Worm (Caenorhabditis elegans) whole organism, early embryonic: ENCODE measurements around the gene C25E10.5.

Source experiments
- B0310.2 ChIP-seq: sonication (generic microtip); optimal IDR thresholded peaks from 2 replicates; lab custom pipeline; 2016; ENCODE audit warnings: mild to moderate bottlenecking, missing genetic modification characterization, missing compliant biosample characterization
- F13C5.2 ChIP-seq: sonication (generic microtip); optimal IDR thresholded peaks from 2 replicates; lab custom pipeline; 2017; ENCODE audit warnings: mild to moderate bottlenecking, missing genetic modification characterization, inconsistent platforms, missing compliant biosample characterization
- aly-1 ChIP-seq: sonication (generic microtip); optimal IDR thresholded peaks from 2 replicates; lab custom pipeline; 2016; ENCODE audit warnings: missing genetic modification characterization, missing compliant biosample characterization
- ama-1 ChIP-seq: fragments of 150-350 bp; optimal IDR thresholded peaks from 2 replicates; lab custom pipeline; 2014
- ceh-13 ChIP-seq: fragments of 200-800 bp; sonication (Bioruptor generic); optimal IDR thresholded peaks from 2 replicates; lab custom pipeline; 2018; ENCODE audit warnings: mild to moderate bottlenecking, missing genetic modification characterization, missing compliant biosample characterization
- ceh-36 ChIP-seq: sonication (generic microtip); optimal IDR thresholded peaks from 2 replicates; lab custom pipeline; 2016; ENCODE audit warnings: missing genetic modification characterization, inconsistent platforms, missing compliant biosample characterization
- ets-7 ChIP-seq: sonication (generic microtip); optimal IDR thresholded peaks from 2 replicates; lab custom pipeline; 2016; ENCODE audit warnings: missing genotype, missing genetic modification characterization, missing compliant biosample characterization
- flt-1 ChIP-seq: fragments of 200-800 bp; sonication (Bioruptor generic); IDR thresholded peaks from 2 replicates; pipeline ENCODE4 v1.3.6; 2022; ENCODE audit warnings: missing genetic modification characterization, missing compliant biosample characterization
- hmbx-1 ChIP-seq: sonication (generic microtip); optimal IDR thresholded peaks from 2 replicates; lab custom pipeline; 2016; ENCODE audit warnings: mild to moderate bottlenecking, missing genetic modification characterization, missing compliant biosample characterization
- hmg-4 ChIP-seq: fragments of 200-800 bp; sonication (Bioruptor generic); optimal IDR thresholded peaks from 2 replicates; lab custom pipeline; 2018; ENCODE audit warnings: mild to moderate bottlenecking, missing genetic modification characterization, missing compliant biosample characterization
- hnd-1 ChIP-seq: sonication (generic microtip); optimal IDR thresholded peaks from 2 replicates; lab custom pipeline; 2016; ENCODE audit warnings: missing genetic modification characterization, missing compliant biosample characterization
- pes-1 ChIP-seq: fragments of 200-800 bp; sonication (Bioruptor generic); IDR thresholded peaks from 2 replicates; pipeline ENCODE4 v1.3.6; 2022; ENCODE audit warnings: missing genetic modification reagents, missing genetic modification characterization, missing compliant biosample characterization
- scrt-1 ChIP-seq: fragments of 200-800 bp; sonication (Bioruptor generic); IDR thresholded peaks from 2 replicates; pipeline ENCODE4 v1.3.6; 2022; ENCODE audit warnings: missing genetic modification characterization, missing compliant biosample characterization
- sea-1 ChIP-seq: fragments of 200-800 bp; sonication (Bioruptor generic); conservative IDR thresholded peaks from 2 replicates; pipeline ENCODE4 v1.3.6; 2022; ENCODE audit warnings: missing genetic modification characterization, missing compliant biosample characterization
- tbx-11 ChIP-seq: fragments of 200-800 bp; sonication (Bioruptor generic); IDR thresholded peaks from 2 replicates; pipeline ENCODE4 v1.3.6; 2022; ENCODE audit warnings: missing genetic modification characterization, missing compliant biosample characterization
- tbx-37 ChIP-seq: fragments of 200-800 bp; sonication (Bioruptor generic); conservative IDR thresholded peaks from 2 replicates; pipeline ENCODE4 v1.3.6; 2022; ENCODE audit warnings: missing genetic modification reagents, missing genetic modification characterization, missing compliant biosample characterization
- tra-4 ChIP-seq: sonication (generic microtip); optimal IDR thresholded peaks from 2 replicates; lab custom pipeline; 2017; ENCODE audit warnings: missing genetic modification characterization, missing compliant biosample characterization

C25E10.5 gene

DNA sequence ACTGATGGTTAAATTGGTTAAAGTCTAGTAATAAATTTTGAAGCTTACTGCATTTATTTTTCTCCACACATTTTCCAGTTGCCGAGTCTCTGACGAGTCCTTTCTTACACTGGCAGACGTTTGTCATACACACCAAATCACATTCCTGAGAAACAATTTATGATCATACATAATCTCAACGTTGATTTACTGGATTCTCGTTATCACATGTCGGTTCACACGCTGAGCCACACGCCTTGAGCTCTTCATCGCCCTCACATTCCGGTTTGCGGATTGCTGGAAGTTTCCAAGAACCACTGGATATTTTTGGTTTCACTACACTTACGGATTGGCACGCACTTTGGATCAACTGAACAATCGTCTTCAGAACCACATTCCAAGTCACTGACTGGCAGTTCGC lies 25.3 kb downstream of the C25E10.5 start:
- TF ChIP-seq ceh-36 = no peak
- no peak for TF ChIP-seq ceh-13 (GFP tag; lab: Kevin White, UChicago)
- TF ChIP-seq hnd-1 (tag; lab: Kevin White, UChicago) = no peak
- no peak for TF ChIP-seq tra-4 (tag; lab: Kevin White, UChicago)
- no peak for TF ChIP-seq pes-1 (GFP tag; lab: Robert Waterston, UW)
- no peak for TF ChIP-seq flt-1 (GFP tag; lab: Robert Waterston, UW)
- no peak for TF ChIP-seq F13C5.2 (tag; lab: Kevin White, UChicago)
- no peak for TF ChIP-seq aly-1 (tag; lab: Kevin White, UChicago)
- TF ChIP-seq ama-1 = no peak
- no peak for TF ChIP-seq ets-7 (tag; lab: Kevin White, UChicago)
- no peak for TF ChIP-seq tbx-37
- no peak for TF ChIP-seq tbx-11
- no peak for TF ChIP-seq B0310.2 (tag; lab: Kevin White, UChicago)
- TF ChIP-seq hmg-4 (GFP tag; lab: Kevin White, UChicago) = no peak
- TF ChIP-seq scrt-1 (GFP tag; lab: Robert Waterston, UW) = no peak
- no peak for TF ChIP-seq hmbx-1 (tag; lab: Kevin White, UChicago)
- TF ChIP-seq sea-1 (GFP tag; lab: Robert Waterston, UW) = no peak

DNA sequence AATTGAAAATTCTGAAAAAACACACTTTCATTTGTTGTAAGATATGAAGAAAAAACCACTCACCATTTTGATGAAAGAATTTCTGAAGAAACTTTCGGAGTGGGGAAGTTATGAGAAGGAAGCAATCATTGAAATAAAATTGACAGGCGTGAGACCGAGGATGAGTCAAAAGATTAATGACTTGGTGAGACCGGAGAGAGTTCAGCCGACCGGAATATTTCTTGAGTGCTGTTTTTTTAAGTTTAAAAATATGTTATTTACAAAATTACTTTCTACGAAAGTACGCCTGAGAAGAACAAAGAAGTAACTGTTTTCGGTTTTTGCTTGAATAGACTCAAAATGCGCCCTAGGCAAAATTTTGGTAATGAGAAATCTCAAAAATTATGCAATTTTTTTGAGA lies 25.9 kb downstream of the C25E10.5 start, which contains the start of gene C25E10.10:
Gene C25E10.10 (minus strand): TSS at position 101 of the 400 bp plus-strand sequence.
- no peak for TF ChIP-seq hnd-1 (tag; lab: Kevin White, UChicago)
- TF ChIP-seq ceh-36 = no peak
- no peak for TF ChIP-seq ets-7 (tag; lab: Kevin White, UChicago)
- TF ChIP-seq tbx-11 = no peak
- TF ChIP-seq aly-1 (tag; lab: Kevin White, UChicago) = no peak
- TF ChIP-seq ceh-13 (GFP tag; lab: Kevin White, UChicago) = no peak
- TF ChIP-seq scrt-1 (GFP tag; lab: Robert Waterston, UW) = no peak
- no peak for TF ChIP-seq F13C5.2 (tag; lab: Kevin White, UChicago)
- no peak for TF ChIP-seq ama-1
- TF ChIP-seq tbx-37 = no peak
- TF ChIP-seq B0310.2 (tag; lab: Kevin White, UChicago) = no peak

DNA sequence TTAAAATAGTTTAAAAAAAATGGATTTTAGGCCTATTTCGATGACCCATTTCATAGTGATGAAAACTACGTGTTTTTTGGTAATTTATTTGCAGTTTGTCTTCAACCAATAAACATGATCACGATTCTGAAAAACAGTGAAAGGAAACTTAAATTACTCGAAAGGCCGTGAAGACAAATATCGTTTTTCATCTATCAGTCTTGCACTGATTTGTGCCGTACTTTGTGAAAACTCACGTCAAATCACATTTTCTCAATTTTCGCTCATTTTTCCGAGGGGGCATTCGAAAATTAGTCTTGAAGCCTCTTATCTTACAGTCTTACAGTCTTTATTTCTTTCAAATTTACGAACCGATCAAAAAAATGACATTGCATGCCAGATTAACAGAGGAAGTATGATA lies 28.3 kb downstream of the C25E10.5 start, which contains the start of gene C25E10.11:
Gene C25E10.11 (minus strand): TSS at position 101 of the 400 bp plus-strand sequence.
- no peak for TF ChIP-seq tbx-11
- no peak for TF ChIP-seq ceh-36
- TF ChIP-seq scrt-1 (GFP tag; lab: Robert Waterston, UW) = no peak
- no peak for TF ChIP-seq ama-1
- TF ChIP-seq hmbx-1 (tag; lab: Kevin White, UChicago) = no peak

DNA sequence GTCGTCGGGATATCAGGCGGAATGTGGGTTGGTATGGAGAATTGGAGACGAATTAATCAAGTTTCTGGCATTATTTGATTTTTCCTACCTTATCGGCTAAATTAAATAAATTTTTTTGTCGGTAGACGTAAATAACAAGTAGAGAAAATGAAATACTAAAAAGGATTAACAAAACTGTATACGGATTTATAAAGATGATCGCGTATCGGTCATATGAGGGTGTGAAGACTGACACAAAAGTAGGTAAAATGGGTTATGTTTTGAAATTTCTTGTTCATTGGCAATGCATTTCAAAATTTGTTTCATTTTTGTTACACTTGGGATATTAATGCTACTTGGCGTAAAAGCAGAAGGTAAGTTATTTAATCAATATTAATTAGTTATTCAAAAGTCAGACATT lies 29.1 kb downstream of the C25E10.5 start, which contains the start of the genes C25E10.16 and C25E10.13:
Gene C25E10.16 (minus strand): TSS at position 101 of the 400 bp plus-strand sequence.
Gene C25E10.13 (plus strand): TSS at position 256 of the 400 bp plus-strand sequence.
- TF ChIP-seq hmg-4 (GFP tag; lab: Kevin White, UChicago) = no peak
- no peak for TF ChIP-seq tbx-37
- TF ChIP-seq ets-7 (tag; lab: Kevin White, UChicago) = no peak
- TF ChIP-seq ceh-13 (GFP tag; lab: Kevin White, UChicago) = no peak
- TF ChIP-seq ama-1 = no peak
- TF ChIP-seq flt-1 (GFP tag; lab: Robert Waterston, UW) = no peak
- TF ChIP-seq hmbx-1 (tag; lab: Kevin White, UChicago) = no peak

DNA sequence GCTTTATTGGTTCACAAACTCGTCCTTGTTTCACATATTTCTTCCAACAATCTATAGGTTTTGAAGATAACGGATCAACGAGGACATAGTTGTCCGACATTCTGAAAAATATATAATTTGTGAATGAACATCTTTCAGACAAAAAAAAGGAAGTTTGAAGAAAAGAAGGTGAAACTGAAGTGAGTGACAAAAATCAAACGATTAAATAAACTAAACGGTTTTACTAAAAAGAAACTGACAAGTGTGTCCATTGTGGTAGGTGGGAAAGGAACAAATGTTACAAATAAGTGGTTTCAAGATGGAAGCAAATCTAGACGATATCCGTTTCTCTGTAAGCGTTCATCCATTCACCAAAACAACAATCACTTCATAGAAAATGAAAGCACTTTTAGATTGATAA lies 32.0 kb downstream of the C25E10.5 start, which contains the start of gene C25E10.12:
Gene C25E10.12 (minus strand): TSS at position 101 of the 400 bp plus-strand sequence.
- no peak for TF ChIP-seq aly-1 (tag; lab: Kevin White, UChicago)
- no peak for TF ChIP-seq flt-1 (GFP tag; lab: Robert Waterston, UW)
- no peak for TF ChIP-seq pes-1 (GFP tag; lab: Robert Waterston, UW)
- no peak for TF ChIP-seq hmg-4 (GFP tag; lab: Kevin White, UChicago)
- TF ChIP-seq scrt-1 (GFP tag; lab: Robert Waterston, UW) = no peak
- no peak for TF ChIP-seq F13C5.2 (tag; lab: Kevin White, UChicago)
- no peak for TF ChIP-seq ets-7 (tag; lab: Kevin White, UChicago)
- no peak for TF ChIP-seq hnd-1 (tag; lab: Kevin White, UChicago)
- no peak for TF ChIP-seq tra-4 (tag; lab: Kevin White, UChicago)
- TF ChIP-seq hmbx-1 (tag; lab: Kevin White, UChicago) = no peak

DNA sequence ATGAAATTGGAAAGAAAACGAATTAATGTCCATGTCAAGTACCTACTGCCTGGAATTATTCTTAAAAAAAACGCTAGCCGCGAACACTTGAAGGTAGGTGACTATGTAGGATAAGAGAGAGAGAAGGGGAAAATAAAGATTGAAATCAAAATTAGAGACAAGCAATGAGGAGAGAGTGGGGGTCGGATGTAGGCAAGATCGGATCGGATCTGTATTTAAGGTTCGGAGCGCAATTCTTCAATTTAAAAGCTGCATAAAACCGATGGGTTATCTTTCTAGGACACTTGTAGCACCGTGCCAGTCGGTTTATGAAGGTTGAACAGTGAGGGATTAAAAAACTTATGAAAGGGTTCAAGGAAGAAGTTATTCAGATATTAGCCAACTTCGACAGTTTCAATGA lies 32.8 kb downstream of the C25E10.5 start:
- TF ChIP-seq scrt-1 (GFP tag; lab: Robert Waterston, UW) (no peak), ets-7 (tag; lab: Kevin White, UChicago) (no peak), ceh-36 (no peak)

DNA sequence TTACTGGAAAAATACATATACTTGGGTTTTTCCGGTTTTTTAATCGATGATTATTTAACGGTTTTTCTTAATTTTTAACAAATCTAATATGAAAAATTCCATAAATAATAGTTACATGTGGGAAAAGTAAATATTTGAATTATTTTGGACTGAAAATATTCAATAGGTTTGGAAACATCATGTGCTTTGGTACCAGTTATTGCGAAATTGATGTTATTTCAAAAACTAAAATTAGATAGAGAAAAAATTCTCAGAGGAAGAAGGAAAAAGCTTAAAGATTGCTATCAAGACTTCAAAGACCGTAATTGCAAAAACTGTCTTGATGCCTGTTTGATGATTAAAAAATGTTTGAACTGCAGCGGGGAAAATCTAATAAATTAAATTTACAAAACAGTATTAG lies 34.7 kb downstream of the C25E10.5 start:
- TF ChIP-seq B0310.2 (tag; lab: Kevin White, UChicago) (no peak), F13C5.2 (tag; lab: Kevin White, UChicago) (no peak), hmg-4 (GFP tag; lab: Kevin White, UChicago) (no peak), tbx-11 (no peak), ets-7 (tag; lab: Kevin White, UChicago) (no peak), pes-1 (GFP tag; lab: Robert Waterston, UW) (no peak), aly-1 (tag; lab: Kevin White, UChicago) (no peak), sea-1 (GFP tag; lab: Robert Waterston, UW) (no peak), tra-4 (tag; lab: Kevin White, UChicago) (no peak), ama-1 (no peak), hmbx-1 (tag; lab: Kevin White, UChicago) (no peak), ceh-13 (GFP tag; lab: Kevin White, UChicago) (no peak), tbx-37 (no peak), scrt-1 (GFP tag; lab: Robert Waterston, UW) (no peak), ceh-36 (no peak), hnd-1 (tag; lab: Kevin White, UChicago) (no peak), flt-1 (GFP tag; lab: Robert Waterston, UW) (no peak)

DNA sequence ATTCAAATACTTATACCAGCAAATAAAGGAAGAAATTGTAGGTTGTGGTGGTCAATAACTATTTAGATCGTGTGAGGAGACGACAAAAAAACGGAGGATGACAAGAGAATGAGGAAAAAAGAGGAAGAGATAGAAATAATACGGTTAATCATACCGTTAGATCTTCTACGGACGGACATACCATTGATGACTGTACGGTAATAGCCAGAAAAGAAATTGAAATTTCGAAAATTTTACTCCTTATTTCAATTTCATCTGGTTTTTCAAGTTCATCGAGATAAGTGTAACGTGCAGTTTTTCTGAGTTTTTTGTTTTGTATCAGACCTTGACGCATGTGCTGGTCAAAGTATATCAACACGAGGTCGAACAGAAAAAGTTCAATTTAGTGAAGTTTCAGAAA lies 35.6 kb downstream of the C25E10.5 start:
- TF ChIP-seq hmg-4 (GFP tag; lab: Kevin White, UChicago) = no peak
- TF ChIP-seq F13C5.2 (tag; lab: Kevin White, UChicago) = no peak
